Fruit fly (Drosophila melanogaster) whole organism, wandering third instar larva: Measurements from ENCODE around the gene CG13615.

Experiments
- Abd-B ChIP-seq: fragments of >200 bp; optimal IDR thresholded peaks from 2 replicates; lab custom pipeline; 2017; ENCODE audit warnings: missing biosample characterization, missing genetic modification characterization
- CG9705 ChIP-seq: fragments of 200-800 bp; sonication (Bioruptor generic); optimal IDR thresholded peaks from 2 replicates; lab custom pipeline; 2018; ENCODE audit warnings: missing biosample characterization, mild to moderate bottlenecking, missing genetic modification characterization
- Dfd ChIP-seq: fragments of >200 bp; optimal IDR thresholded peaks from 2 replicates; lab custom pipeline; 2017; ENCODE audit warnings: missing biosample characterization, missing genetic modification characterization
- Dif ChIP-seq: fragments of 200-275, 200-300 bp; sonication (Bioruptor generic); optimal IDR thresholded peaks from 2 replicates; lab custom pipeline; 2018; ENCODE audit warnings: missing biosample characterization, missing genetic modification characterization; ENCODE audit not compliant: partially characterized antibody
- GATAd ChIP-seq: sonication (Bioruptor generic); optimal IDR thresholded peaks from 2 replicates; lab custom pipeline; 2016; ENCODE audit warnings: missing biosample characterization, missing genetic modification characterization
- HLH106 ChIP-seq: fragments of 200-800 bp; optimal IDR thresholded peaks from 3 replicates; lab custom pipeline; 2019; ENCODE audit warnings: missing biosample characterization, mild to moderate bottlenecking, missing genetic modification characterization, moderate library complexity
- Hnf4 ChIP-seq: fragments of 200-800 bp; sonication (Bioruptor generic); optimal IDR thresholded peaks from 2 replicates; lab custom pipeline; 2016; ENCODE audit warnings: missing biosample characterization, mild to moderate bottlenecking, missing genetic modification characterization
- Hr78 ChIP-seq: fragments of >200 bp; optimal IDR thresholded peaks from 2 replicates; lab custom pipeline; 2017; ENCODE audit warnings: missing biosample characterization, missing genetic modification characterization
- Hr83 ChIP-seq: fragments of 200-300 bp; sonication (Bioruptor generic); optimal IDR thresholded peaks from 2 replicates; lab custom pipeline; 2016; ENCODE audit warnings: missing biosample characterization, mild to moderate bottlenecking, missing genetic modification characterization, moderate library complexity; ENCODE audit not compliant: poor library complexity, severe bottlenecking
- Mio ChIP-seq: sonication (Bioruptor generic); optimal IDR thresholded peaks from 2 replicates; lab custom pipeline; 2016; ENCODE audit warnings: missing biosample characterization, missing genetic modification characterization
- N ChIP-seq: fragments of >200 bp; optimal IDR thresholded peaks from 2 replicates; lab custom pipeline; 2018; ENCODE audit warnings: missing biosample characterization, missing external identifiers, missing genetic modification characterization
- Sp1 ChIP-seq: fragments of 200-800 bp; sonication (Bioruptor generic); optimal IDR thresholded peaks from 3 replicates; lab custom pipeline; 2019; ENCODE audit warnings: missing biosample characterization, mild to moderate bottlenecking, missing genetic modification characterization, moderate library complexity
- Vsx2 ChIP-seq: fragments of 200-300, 225-300 bp; sonication (Bioruptor generic); optimal IDR thresholded peaks from 2 replicates; lab custom pipeline; 2018; ENCODE audit warnings: missing biosample characterization, missing genetic modification characterization; ENCODE audit not compliant: partially characterized antibody
- br ChIP-seq: fragments of 200-800 bp; sonication (Bioruptor generic); optimal IDR thresholded peaks from 2 replicates; lab custom pipeline; 2016; ENCODE audit warnings: missing biosample characterization, missing genetic modification characterization
- dl ChIP-seq, 2 experiments: fragments of 175-275, 200-275 bp in 1 of 2; fragments of 200-275 bp in 1 of 2; sonication (Bioruptor generic); optimal IDR thresholded peaks; lab custom pipeline; 2018; ENCODE audit warnings: mild to moderate bottlenecking in 2 of 2, missing biosample characterization in 2 of 2, missing genetic modification characterization in 2 of 2, moderate library complexity in 2 of 2; ENCODE audit not compliant: partially characterized antibody in 2 of 2, insufficient read depth in 1 of 2
- dmrt93B ChIP-seq: fragments of 200-800 bp; sonication (Bioruptor generic); optimal IDR thresholded peaks from 2 replicates; lab custom pipeline; 2018; ENCODE audit warnings: missing biosample characterization, mild to moderate bottlenecking, missing genetic modification characterization
- dsf ChIP-seq: sonication (Bioruptor generic); optimal IDR thresholded peaks from 2 replicates; lab custom pipeline; 2016; ENCODE audit warnings: missing biosample characterization, missing genetic modification characterization, borderline replicate concordance
- ey ChIP-seq: fragments of 200-800 bp; sonication (Bioruptor generic); optimal IDR thresholded peaks from 2 replicates; lab custom pipeline; 2016; ENCODE audit warnings: missing biosample characterization, missing genetic modification characterization
- foxo ChIP-seq, 2 experiments: fragments of 200-800 bp; sonication (Bioruptor generic); optimal IDR thresholded peaks; 2 replicates in 1 of 2; 3 replicates in 1 of 2; lab custom pipeline; 2016 to 2017; ENCODE audit warnings: missing biosample characterization in 2 of 2, missing genetic modification characterization in 2 of 2
- h ChIP-seq: fragments of 200-800 bp; sonication (Bioruptor generic); optimal IDR thresholded peaks from 3 replicates; lab custom pipeline; 2016; ENCODE audit warnings: missing biosample characterization, mild to moderate bottlenecking, missing genetic modification characterization
- jim ChIP-seq: fragments of 175-275, 200-325 bp; sonication (Bioruptor generic); optimal IDR thresholded peaks from 2 replicates; lab custom pipeline; 2016; ENCODE audit warnings: missing biosample characterization, mild to moderate bottlenecking, missing genetic modification characterization
- lola ChIP-seq: fragments of >200 bp; optimal IDR thresholded peaks from 2 replicates; lab custom pipeline; 2017; ENCODE audit warnings: missing biosample characterization, missing genetic modification characterization
- pan ChIP-seq: fragments of >200 bp; optimal IDR thresholded peaks from 2 replicates; lab custom pipeline; 2017
- rgr ChIP-seq: fragments of 200-800 bp; sonication (Bioruptor generic); optimal IDR thresholded peaks from 3 replicates; lab custom pipeline; 2016; ENCODE audit warnings: missing biosample characterization, mild to moderate bottlenecking, missing genetic modification characterization
- sage ChIP-seq: fragments of 200-800 bp; sonication (Bioruptor generic); optimal IDR thresholded peaks from 2 replicates; lab custom pipeline; 2016; ENCODE audit warnings: missing biosample characterization, mild to moderate bottlenecking, missing genetic modification characterization
- sv ChIP-seq: fragments of 200-800 bp; sonication (Bioruptor generic); optimal IDR thresholded peaks from 3 replicates; lab custom pipeline; 2016; ENCODE audit warnings: missing biosample characterization, missing genetic modification characterization
- tai ChIP-seq: sonication (Bioruptor generic); optimal IDR thresholded peaks from 2 replicates; lab custom pipeline; 2016; ENCODE audit warnings: missing biosample characterization, missing genetic modification characterization
- usp ChIP-seq: fragments of >200 bp; optimal IDR thresholded peaks from 2 replicates; lab custom pipeline; 2017; ENCODE audit warnings: missing biosample characterization, missing genetic modification characterization

The CG13615 gene

DNA sequence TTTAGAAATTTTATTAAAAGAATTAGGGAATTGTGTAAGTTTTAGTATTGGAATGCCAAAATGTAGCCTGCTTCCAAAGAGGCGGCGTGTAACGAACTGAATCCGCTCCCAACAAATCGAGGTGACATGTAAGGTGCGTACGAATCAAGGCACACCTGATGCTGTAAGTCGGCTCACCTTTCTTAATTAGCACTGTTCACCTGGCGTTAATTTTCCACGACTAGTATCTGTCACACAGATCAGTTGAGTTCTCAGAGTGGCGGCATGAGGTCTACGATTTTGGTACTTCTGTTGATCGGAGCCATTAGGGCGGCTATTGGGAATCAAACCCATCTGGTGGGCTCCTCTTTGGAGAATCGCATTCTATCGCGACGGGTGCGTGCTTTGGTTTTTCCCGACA lies 28.7 kb upstream of the CG13615 start, which contains the start of the genes CG5762 and CG33339:
Gene CG5762, minus strand, starts transcription at position 101 of the 400 bp plus-strand sequence.
Gene CG33339, plus strand, starts transcription at position 265 of the 400 bp plus-strand sequence.
- no peak for TF ChIP-seq Sp1 (GFP tag; lab: Kevin White, UChicago)
- no peak for TF ChIP-seq Hnf4 (GFP tag; lab: Kevin White, UChicago)
- TF ChIP-seq br (GFP tag; lab: Kevin White, UChicago): no peak
- no peak for TF ChIP-seq sage
- TF ChIP-seq Abd-B (GFP tag; lab: Kevin White, UChicago): no peak
- no peak for TF ChIP-seq pan
- no peak for TF ChIP-seq lola (GFP tag; lab: Kevin White, UChicago)
- TF ChIP-seq Mio: no peak
- TF ChIP-seq HLH106 (tag; lab: Kevin White, UChicago): no peak
- no peak for TF ChIP-seq rgr (GFP tag; lab: Kevin White, UChicago)
- TF ChIP-seq, all 38 proteins: peak for 0

DNA sequence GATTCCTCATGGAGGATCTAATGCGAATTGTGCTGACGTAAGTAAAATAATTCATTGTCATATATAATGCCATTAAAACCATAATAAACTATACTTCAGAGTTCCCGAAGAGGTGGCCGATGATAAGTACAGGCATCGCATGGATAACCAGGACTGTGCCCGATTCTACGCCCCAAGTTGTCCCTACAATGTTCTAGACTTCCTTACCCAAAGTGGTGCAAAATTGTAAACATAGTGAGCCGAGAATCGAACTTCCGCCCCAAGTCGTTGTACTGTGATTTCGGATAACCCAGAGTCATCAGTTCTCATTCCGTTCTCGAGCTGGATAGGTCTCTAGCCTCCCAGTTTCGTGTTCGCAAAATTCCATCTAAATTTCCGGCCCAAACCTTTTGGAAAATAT lies 27.5 kb upstream of the CG13615 start, which contains the start of gene CG33340:
Gene CG33340, plus strand, starts transcription at position 301 of the 400 bp plus-strand sequence.
- TF ChIP-seq usp (no peak), Hr83 (GFP tag; lab: Kevin White, UChicago) (no peak), tai (GFP tag; lab: Kevin White, UChicago) (no peak), dsf (no peak), foxo (GFP tag; optimal IDR thresholded peaks at IDR 0.05; lab: Kevin White, UChicago) (no peak), Hnf4 (GFP tag; lab: Kevin White, UChicago) (no peak), Dfd (no peak), Vsx2 (no peak), ey (no peak), GATAd (GFP tag; lab: Kevin White, UChicago) (no peak), br (GFP tag; lab: Kevin White, UChicago) (no peak), pan (no peak), sage (no peak), rgr (GFP tag; lab: Kevin White, UChicago) (no peak), Dif (GFP tag; lab: Kevin White, UChicago) (no peak), jim (GFP tag; lab: Kevin White, UChicago) (no peak), lola (GFP tag; lab: Kevin White, UChicago) (no peak), Hr78 (GFP tag; lab: Kevin White, UChicago) (no peak)
- TF ChIP-seq, all 38 proteins: peak for 0

DNA sequence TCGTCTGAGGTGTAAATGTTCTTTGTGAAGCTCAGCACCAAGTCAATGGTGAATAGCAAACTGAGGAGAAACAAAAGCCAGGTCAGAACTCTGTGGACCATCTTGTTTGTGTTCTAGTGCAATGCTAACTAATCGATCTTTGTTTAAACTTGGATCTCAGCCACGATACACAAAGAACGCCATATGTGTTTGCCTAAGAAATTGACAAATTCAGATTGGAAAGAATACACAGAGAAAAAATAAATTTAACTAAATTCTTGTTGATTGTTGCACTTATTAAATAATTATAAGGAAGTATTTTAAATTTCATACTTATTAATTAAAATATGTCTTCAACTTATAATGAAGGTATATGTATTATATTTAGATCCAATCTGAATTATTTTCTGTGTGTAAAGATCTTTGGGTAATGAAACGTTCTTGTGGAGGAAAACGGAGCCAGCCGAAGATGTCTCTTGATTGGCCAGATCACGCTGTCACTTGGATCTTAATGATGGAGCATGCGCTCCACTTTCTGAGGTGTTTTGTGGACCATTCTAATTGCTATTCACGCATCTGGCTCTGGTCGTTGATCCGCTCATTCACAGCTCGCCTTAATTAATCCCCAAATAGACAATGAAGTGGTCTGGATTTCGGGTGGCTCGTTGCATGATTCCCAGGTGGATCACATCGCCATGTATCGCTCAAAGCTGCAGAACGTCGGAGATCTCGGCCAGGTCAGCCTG lies 25.3 kb upstream of the CG13615 start, which contains the start of the genes CG17784 and CG13613:
Gene CG17784, minus strand, starts transcription at position 101 of the 725 bp plus-strand sequence.
Gene CG13613, plus strand, starts transcription at position 675 of the 725 bp plus-strand sequence.
- no peak for TF ChIP-seq tai (GFP tag; lab: Kevin White, UChicago)

DNA sequence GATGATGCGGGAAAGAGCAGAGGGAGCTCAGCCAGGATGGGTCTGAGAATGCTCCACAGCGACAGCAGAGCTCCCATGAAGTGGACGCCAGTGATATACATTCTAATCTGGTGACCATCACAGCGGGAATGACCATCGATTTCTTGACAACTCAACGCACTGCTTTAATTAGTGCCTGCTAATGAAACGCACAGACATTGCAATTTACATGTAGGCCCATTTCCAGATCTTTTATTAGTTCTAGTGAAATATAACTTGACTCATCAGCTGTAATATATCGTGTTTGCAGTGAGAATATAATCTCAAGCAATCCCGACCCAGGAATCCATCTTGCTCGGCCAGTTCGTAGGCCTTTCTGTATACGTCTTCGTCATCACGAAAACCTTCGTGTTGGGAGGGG lies 23.2 kb upstream of the CG13615 start, which contains the start of gene CG42811:
Gene CG42811, minus strand, starts transcription at position 101 of the 400 bp plus-strand sequence.
- no peak for TF ChIP-seq rgr (GFP tag; lab: Kevin White, UChicago)
- TF ChIP-seq dl (GFP tag; optimal IDR thresholded peaks at IDR 0.05; lab: Kevin White, UChicago; ENCODE audit: insufficient read depth in 1 of 2, partially characterized antibody in 2 of 2): no peak
- TF ChIP-seq dmrt93B: no peak
- TF ChIP-seq Hr78 (GFP tag; lab: Kevin White, UChicago): no peak
- no peak for TF ChIP-seq pan
- no peak for TF ChIP-seq CG9705 (GFP tag; lab: Kevin White, UChicago)

DNA sequence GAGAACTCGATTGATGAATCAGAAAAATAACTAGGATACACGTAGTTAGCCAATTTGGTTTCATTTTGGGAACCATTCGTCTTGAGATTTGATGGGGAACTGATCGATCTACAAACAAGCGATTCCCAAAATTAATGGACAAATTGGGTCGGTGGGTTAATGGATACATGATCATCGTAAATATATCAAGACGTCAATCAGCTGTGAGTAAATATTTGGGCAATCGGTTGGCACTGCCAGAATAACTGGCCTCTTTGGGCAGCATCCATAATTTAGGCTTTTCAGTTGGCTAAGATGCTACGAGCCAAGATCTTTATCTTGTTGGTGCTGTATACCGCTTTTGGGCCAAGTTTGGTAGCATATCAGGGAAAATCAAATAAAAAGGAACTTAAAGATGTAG lies 22.3 kb upstream of the CG13615 start, which contains the start of the genes CG42812 and CG33341:
Gene CG42812, minus strand, starts transcription at position 101 of the 400 bp plus-strand sequence.
Gene CG33341, plus strand, starts transcription at position 295 of the 400 bp plus-strand sequence.
- TF ChIP-seq lola (GFP tag; lab: Kevin White, UChicago) (no peak), sv (GFP tag; lab: Kevin White, UChicago) (no peak), N (GFP tag; lab: Kevin White, UChicago) (no peak), pan (no peak), h (no peak), Mio (no peak), HLH106 (tag; lab: Kevin White, UChicago) (no peak), tai (GFP tag; lab: Kevin White, UChicago) (no peak), dl (GFP tag; optimal IDR thresholded peaks at IDR 0.05; lab: Kevin White, UChicago; ENCODE audit: insufficient read depth in 1 of 2, partially characterized antibody in 2 of 2) (no peak), br (GFP tag; lab: Kevin White, UChicago) (no peak)
